Worm (Caenorhabditis elegans): ENCODE measurements around the gene srj-53.

- TF ChIP-seq ZK546.5 (tag; optimal IDR thresholded peaks at IDR 0.05) (no peak), lsy-2 (tag; optimal IDR thresholded peaks at IDR 0.05) (no peak), ama-1 (optimal IDR thresholded peaks at IDR 0.05) (no peak), egl-27 (tag; optimal IDR thresholded peaks at IDR 0.05) (no peak), mbf-1 (tag; optimal IDR thresholded peaks at IDR 0.05) (no peak), nhr-237 (tag; optimal IDR thresholded peaks at IDR 0.05) (no peak)
Observed at ce11 chrV:724470-724890, 30.0 kb upstream of the srj-53 start.

Data from whole organism, L2 larva.